Worm (Caenorhabditis elegans) whole organism, late embryonic: ENCODE measurements around the gene mlp-1.

Experiments used
- T23F11.4 ChIP-seq: fragments of 200-800 bp; sonication (Bioruptor generic); optimal IDR thresholded peaks from 2 replicates; lab custom pipeline; 2018; ENCODE audit warnings: mild to moderate bottlenecking, missing genetic modification characterization, missing compliant biosample characterization
- ama-1 ChIP-seq: fragments of 150-350 bp; optimal IDR thresholded peaks from 2 replicates; lab custom pipeline; 2014
- ceh-14 ChIP-seq: sonication (generic microtip); optimal IDR thresholded peaks from 2 replicates; lab custom pipeline; 2016; ENCODE audit warnings: missing genotype, missing genetic modification characterization, missing compliant biosample characterization
- ceh-19 ChIP-seq: fragments of 200-800 bp; sonication (Bioruptor generic); optimal IDR thresholded peaks from 2 replicates; lab custom pipeline; 2018; ENCODE audit warnings: mild to moderate bottlenecking, missing genetic modification characterization, missing compliant biosample characterization
- ceh-22 ChIP-seq: sonication (generic microtip); optimal IDR thresholded peaks from 2 replicates; lab custom pipeline; 2017; ENCODE audit warnings: missing biosample characterization, missing genetic modification characterization
- ceh-24 ChIP-seq: sonication (generic microtip); optimal IDR thresholded peaks from 2 replicates; lab custom pipeline; 2016; ENCODE audit warnings: mild to moderate bottlenecking, missing genetic modification characterization, missing compliant biosample characterization
- ceh-30 ChIP-seq: fragments of 150-350 bp; optimal IDR thresholded peaks from 2 replicates; lab custom pipeline; 2014; ENCODE audit warnings: missing biosample characterization, missing genetic modification characterization
- ceh-31 ChIP-seq: sonication (generic microtip); optimal IDR thresholded peaks from 2 replicates; lab custom pipeline; 2016; ENCODE audit warnings: missing genetic modification characterization, missing compliant biosample characterization
- ceh-45 ChIP-seq: fragments of 200-800 bp; sonication (Bioruptor generic); IDR thresholded peaks from 2 replicates; pipeline ENCODE4 v1.3.6; 2022; ENCODE audit warnings: missing genetic modification reagents, missing genetic modification characterization, missing compliant biosample characterization
- che-1 ChIP-seq: sonication (generic microtip); optimal IDR thresholded peaks from 2 replicates; lab custom pipeline; 2016; ENCODE audit warnings: mild to moderate bottlenecking, missing genetic modification characterization, missing compliant biosample characterization
- dmd-4 ChIP-seq: sonication (generic microtip); optimal IDR thresholded peaks from 2 replicates; lab custom pipeline; 2016; ENCODE audit warnings: borderline replicate concordance, missing genetic modification characterization, missing compliant biosample characterization
- dve-1 ChIP-seq: sonication (generic microtip); optimal IDR thresholded peaks from 2 replicates; lab custom pipeline; 2017; ENCODE audit warnings: antibody characterized with exemption, mild to moderate bottlenecking, missing genetic modification characterization, missing compliant biosample characterization
- elt-2 ChIP-seq: sonication (generic microtip); optimal IDR thresholded peaks from 2 replicates; lab custom pipeline; 2016; ENCODE audit warnings: missing genetic modification reagents, missing genetic modification characterization, missing compliant biosample characterization
- elt-4 ChIP-seq: sonication (generic microtip); optimal IDR thresholded peaks from 2 replicates; lab custom pipeline; 2016; ENCODE audit warnings: missing genetic modification characterization, missing compliant biosample characterization
- eyg-1 ChIP-seq: sonication (generic microtip); optimal IDR thresholded peaks from 2 replicates; lab custom pipeline; 2016; ENCODE audit warnings: missing genotype, missing genetic modification characterization, missing compliant biosample characterization
- gmeb-2 ChIP-seq: sonication (generic microtip); optimal IDR thresholded peaks from 2 replicates; lab custom pipeline; 2016; ENCODE audit warnings: missing genetic modification characterization, inconsistent platforms, missing compliant biosample characterization
- hlh-13 ChIP-seq: fragments of 200-800 bp; sonication (Bioruptor generic); optimal IDR thresholded peaks from 2 replicates; lab custom pipeline; 2018; ENCODE audit warnings: mild to moderate bottlenecking, missing genetic modification characterization, missing compliant biosample characterization
- hlh-15 ChIP-seq: sonication (generic microtip); optimal IDR thresholded peaks from 2 replicates; lab custom pipeline; 2016; ENCODE audit warnings: missing genetic modification characterization, missing compliant biosample characterization
- hlh-6 ChIP-seq: sonication (generic microtip); optimal IDR thresholded peaks from 2 replicates; lab custom pipeline; 2016; ENCODE audit warnings: missing genotype, missing genetic modification characterization, missing compliant biosample characterization
- lim-6 ChIP-seq: sonication (generic microtip); optimal IDR thresholded peaks from 2 replicates; lab custom pipeline; 2016; ENCODE audit warnings: missing genetic modification characterization, missing compliant biosample characterization
- lin-11 ChIP-seq: fragments of 200-800 bp; sonication (Bioruptor generic); optimal IDR thresholded peaks from 2 replicates; lab custom pipeline; 2018; ENCODE audit warnings: mild to moderate bottlenecking, missing genetic modification characterization, missing compliant biosample characterization
- madf-2 ChIP-seq: sonication (generic microtip); optimal IDR thresholded peaks from 2 replicates; lab custom pipeline; 2017; ENCODE audit warnings: missing genetic modification characterization, missing compliant biosample characterization
- nhr-11 ChIP-seq: fragments of 150-350 bp; optimal IDR thresholded peaks from 2 replicates; lab custom pipeline; 2014; ENCODE audit warnings: missing biosample characterization, missing genetic modification characterization
- npax-4 ChIP-seq: sonication (generic microtip); optimal IDR thresholded peaks from 2 replicates; lab custom pipeline; 2016; ENCODE audit warnings: missing genetic modification characterization, missing compliant biosample characterization
- odd-2 ChIP-seq: sonication (generic microtip); optimal IDR thresholded peaks from 2 replicates; lab custom pipeline; 2017; ENCODE audit warnings: antibody characterized with exemption, mild to moderate bottlenecking, missing genetic modification characterization, missing compliant biosample characterization
- pag-3 ChIP-seq: sonication (generic microtip); optimal IDR thresholded peaks from 2 replicates; lab custom pipeline; 2016; ENCODE audit warnings: missing compliant biosample characterization, missing genetic modification characterization, borderline replicate concordance
- pat-9 ChIP-seq: fragments of 200-800 bp; sonication (Bioruptor generic); optimal IDR thresholded peaks from 2 replicates; lab custom pipeline; 2018; ENCODE audit warnings: mild to moderate bottlenecking, missing genetic modification characterization, moderate library complexity, missing compliant biosample characterization
- pha-2 ChIP-seq: sonication (generic microtip); optimal IDR thresholded peaks from 2 replicates; lab custom pipeline; 2017; ENCODE audit warnings: mild to moderate bottlenecking, missing genetic modification characterization, missing compliant biosample characterization
- rnt-1 ChIP-seq: sonication (generic microtip); optimal IDR thresholded peaks from 2 replicates; lab custom pipeline; 2016; ENCODE audit warnings: missing genetic modification characterization, missing compliant biosample characterization
- sox-2 ChIP-seq: fragments of 200-800 bp; sonication (Bioruptor generic); IDR thresholded peaks from 2 replicates; pipeline ENCODE4 v1.3.6; 2022; ENCODE audit warnings: missing genetic modification reagents, missing genetic modification characterization, missing compliant biosample characterization
- syd-9 ChIP-seq: sonication (generic microtip); optimal IDR thresholded peaks from 2 replicates; lab custom pipeline; 2016; ENCODE audit warnings: mild to moderate bottlenecking, missing genetic modification characterization, moderate library complexity, missing compliant biosample characterization
- tbx-2 ChIP-seq: sonication (generic microtip); optimal IDR thresholded peaks from 2 replicates; lab custom pipeline; 2016; ENCODE audit warnings: missing genetic modification characterization, missing compliant biosample characterization
- tbx-7 ChIP-seq: sonication (generic microtip); optimal IDR thresholded peaks from 2 replicates; lab custom pipeline; 2016; ENCODE audit warnings: missing genotype, missing genetic modification characterization, missing compliant biosample characterization
- unc-3 ChIP-seq, 2 experiments: fragments of 200-800 bp in 1 of 2; sonication (Bioruptor generic) in 1 of 2; sonication (generic microtip) in 1 of 2; conservative IDR thresholded peaks in 1 of 2; optimal IDR thresholded peaks in 1 of 2; 2 replicates each; pipeline versions ENCODE4 v1.3.6 to Lab custom; 2016 to 2022; ENCODE audit warnings: missing compliant biosample characterization in 2 of 2, missing genetic modification characterization in 2 of 2, missing genetic modification reagents in 1 of 2
- unc-42 ChIP-seq: sonication (generic microtip); optimal IDR thresholded peaks from 2 replicates; lab custom pipeline; 2016; ENCODE audit warnings: missing genotype, missing genetic modification characterization, missing compliant biosample characterization
- unc-86 ChIP-seq: sonication (generic microtip); optimal IDR thresholded peaks from 2 replicates; lab custom pipeline; 2016; ENCODE audit warnings: missing genetic modification characterization, missing compliant biosample characterization
- zip-5 ChIP-seq: sonication (generic microtip); optimal IDR thresholded peaks from 2 replicates; lab custom pipeline; 2016; ENCODE audit warnings: missing genetic modification characterization, missing compliant biosample characterization

mlp-1 gene

DNA sequence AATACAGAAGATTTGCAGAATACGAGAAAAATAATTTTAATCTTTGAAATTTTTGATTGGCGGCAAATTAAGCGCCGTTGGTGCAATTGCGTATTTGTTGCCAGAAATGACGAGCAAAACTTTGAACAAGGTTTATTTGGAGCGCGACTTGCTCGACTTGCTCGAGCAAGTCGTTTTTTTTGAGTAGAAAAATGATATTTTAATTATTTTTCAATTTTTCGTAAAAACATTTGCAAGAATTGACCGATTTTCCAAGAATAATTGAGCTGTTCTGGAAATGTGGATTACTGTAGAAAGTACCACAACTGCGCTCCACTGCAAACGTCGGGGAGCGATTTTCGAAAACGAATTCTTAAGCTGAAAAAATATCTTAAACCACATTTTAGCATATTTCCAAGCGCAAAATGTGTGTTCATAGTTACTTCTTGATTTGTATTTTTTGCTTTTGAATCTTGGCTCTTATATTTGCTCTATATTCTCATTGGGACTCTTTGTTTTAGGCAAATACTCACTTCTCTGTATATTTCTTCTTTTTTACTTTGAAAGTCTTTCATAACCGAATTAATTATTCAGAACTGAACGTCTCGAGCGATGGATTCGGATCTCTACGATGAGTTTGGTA, 34.2 kb upstream of the mlp-1 start, which contains the start of the genes gcna-1 and eftu-2:
TSS of gene gcna-1 (minus strand) at position 96 of the 622 bp plus-strand sequence.
TSS of gene eftu-2 (plus strand) at position 572 of the 622 bp plus-strand sequence.
- TF ChIP-seq madf-2 (tag; lab: Kevin White, UChicago): no peak
- peak; percentile 10 for TF ChIP-seq unc-42 (tag; lab: Kevin White, UChicago)
- no peak for TF ChIP-seq hlh-13
- TF ChIP-seq tbx-7 (tag; lab: Kevin White, UChicago): no peak
- no peak for TF ChIP-seq ceh-14 (tag; lab: Kevin White, UChicago)
- TF ChIP-seq, all 69 proteins: peak for 1

DNA sequence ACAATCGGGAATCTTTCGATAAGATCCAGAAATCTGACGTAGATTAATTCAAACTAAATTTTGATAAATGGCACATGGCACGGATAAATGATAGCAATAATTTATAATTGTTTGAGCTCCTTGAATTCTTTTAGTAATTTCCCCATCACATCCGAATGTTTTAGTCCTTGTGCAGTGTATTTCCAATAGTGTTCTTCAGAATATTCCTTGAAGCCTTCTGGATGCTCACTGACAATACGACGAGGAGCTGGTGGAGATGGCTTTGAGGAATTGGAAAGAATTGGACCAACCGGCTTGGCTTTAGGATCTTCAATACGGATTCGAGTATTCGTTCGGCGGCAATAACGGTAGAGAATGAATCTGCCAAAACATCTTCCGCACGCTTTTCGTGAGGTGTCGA, 31.6 kb upstream of the mlp-1 start:
- no peak for TF ChIP-seq pat-9 (tag; lab: Kevin White, UChicago)
- no peak for TF ChIP-seq T23F11.4 (GFP tag; lab: Kevin White, UChicago)
- TF ChIP-seq pag-3: no peak
- TF ChIP-seq lin-11 (tag; lab: Kevin White, UChicago): no peak
- TF ChIP-seq ceh-19 (GFP tag; lab: Kevin White, UChicago): no peak
- no peak for TF ChIP-seq elt-4 (tag; lab: Kevin White, UChicago)
- no peak for TF ChIP-seq zip-5 (tag; lab: Kevin White, UChicago)
- TF ChIP-seq sox-2 (GFP tag; lab: Robert Waterston, UW): no peak
- TF ChIP-seq ceh-30 (tag; lab: Kevin White, UChicago): no peak
- no peak for TF ChIP-seq npax-4 (tag; lab: Kevin White, UChicago)
- TF ChIP-seq ceh-22 (tag; lab: Kevin White, UChicago): no peak

DNA sequence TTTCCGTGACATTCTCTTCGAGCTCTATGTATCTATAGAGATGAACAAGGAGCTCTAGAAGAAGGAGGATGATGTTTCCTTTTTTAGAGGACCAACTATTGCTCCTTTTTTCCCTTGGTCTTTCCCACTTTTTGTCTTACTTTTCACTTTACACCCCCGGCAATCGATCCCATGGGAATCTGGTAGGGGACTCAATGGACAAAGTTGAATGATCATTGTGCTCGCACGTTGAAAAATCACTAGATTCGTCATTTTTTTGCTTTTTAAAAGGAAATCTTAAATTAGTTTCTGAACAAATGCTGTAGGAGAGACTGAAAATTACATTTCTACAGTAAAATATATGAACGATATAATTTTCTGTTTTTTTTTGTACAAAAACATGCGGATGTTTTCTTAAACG, 27.2 kb upstream of the mlp-1 start:
- no peak for TF ChIP-seq tbx-7 (tag; lab: Kevin White, UChicago)
- TF ChIP-seq pha-2: no peak
- TF ChIP-seq ceh-31 (tag; lab: Kevin White, UChicago): no peak
- no peak for TF ChIP-seq ceh-30 (tag; lab: Kevin White, UChicago)
- no peak for TF ChIP-seq unc-86 (tag; lab: Kevin White, UChicago)
- TF ChIP-seq ceh-45: no peak
- TF ChIP-seq rnt-1: no peak
- no peak for TF ChIP-seq sox-2 (GFP tag; lab: Robert Waterston, UW)
- TF ChIP-seq syd-9 (tag; lab: Kevin White, UChicago): no peak
- no peak for TF ChIP-seq eyg-1 (tag; lab: Kevin White, UChicago)
- TF ChIP-seq nhr-11: no peak
- no peak for TF ChIP-seq ceh-22 (tag; lab: Kevin White, UChicago)
- TF ChIP-seq pat-9 (tag; lab: Kevin White, UChicago): no peak
- TF ChIP-seq unc-3 (GFP tag; conservative IDR thresholded peaks at IDR 0.05; lab: Robert Waterston, UW): no peak
- TF ChIP-seq unc-3 (tag; optimal IDR thresholded peaks at IDR 0.05; lab: Kevin White, UChicago): no peak
- no peak for TF ChIP-seq dve-1 (tag; lab: Kevin White, UChicago)
- TF ChIP-seq che-1: no peak

DNA sequence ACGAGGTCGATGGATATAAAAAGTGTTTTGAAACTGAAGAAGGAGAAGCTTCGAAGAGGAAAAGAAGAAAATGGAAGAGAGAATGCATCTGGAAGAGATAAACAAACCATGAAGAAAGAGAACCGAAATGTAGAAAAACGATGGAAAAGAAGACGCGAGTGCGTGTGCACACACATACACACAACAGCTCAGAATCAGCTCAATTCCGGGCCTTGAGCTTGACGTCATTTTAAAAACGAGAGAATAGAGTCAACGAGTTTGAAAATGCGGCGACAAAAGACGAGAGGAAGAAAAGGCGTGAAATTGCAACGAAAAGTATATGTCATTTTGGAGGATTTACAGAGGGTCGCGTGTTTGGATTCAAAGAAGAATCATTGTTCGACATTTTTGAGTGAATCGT, 24.8 kb upstream of the mlp-1 start:
- TF ChIP-seq elt-2 (no peak), gmeb-2 (tag; lab: Kevin White, UChicago) (no peak), unc-42 (tag; lab: Kevin White, UChicago) (peak; percentile 36), unc-3 (GFP tag; conservative IDR thresholded peaks at IDR 0.05; lab: Robert Waterston, UW) (no peak), unc-3 (tag; optimal IDR thresholded peaks at IDR 0.05; lab: Kevin White, UChicago) (no peak), hlh-15 (tag; lab: Kevin White, UChicago) (no peak), ama-1 (lab: Kevin White, UChicago) (no peak), hlh-6 (tag; lab: Kevin White, UChicago) (no peak)
- TF ChIP-seq, all 69 proteins: peak for 1

DNA sequence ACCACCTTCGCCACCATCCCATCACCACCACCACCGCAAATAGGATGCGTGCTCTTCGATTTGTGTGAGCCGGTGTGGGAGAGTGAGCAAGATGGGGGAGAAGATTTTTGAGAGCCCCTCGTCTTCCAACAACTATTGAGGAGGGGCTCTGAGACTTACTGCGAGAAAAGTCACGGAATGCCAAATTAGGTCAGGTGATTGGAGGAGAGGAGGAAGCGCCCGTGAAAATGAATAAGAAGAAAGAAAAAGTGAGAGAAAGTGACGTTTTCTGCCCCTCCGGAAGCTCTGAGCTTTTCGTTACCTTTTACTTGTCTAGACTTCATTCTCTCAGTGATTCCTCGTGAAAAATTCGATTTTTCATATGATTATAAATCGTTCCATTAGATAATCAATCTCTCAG, 23.8 kb upstream of the mlp-1 start:
- TF ChIP-seq odd-2: no peak
- no peak for TF ChIP-seq T23F11.4 (GFP tag; lab: Kevin White, UChicago)
- no peak for TF ChIP-seq ceh-24 (tag; lab: Kevin White, UChicago)
- no peak for TF ChIP-seq tbx-2
- TF ChIP-seq che-1: no peak
- no peak for TF ChIP-seq lim-6
- peak; percentile 33 for TF ChIP-seq unc-42 (tag; lab: Kevin White, UChicago)
- TF ChIP-seq pag-3: no peak
- TF ChIP-seq dmd-4 (tag; lab: Kevin White, UChicago): no peak
- TF ChIP-seq, all 69 proteins: peak for 1
